Worm (Caenorhabditis elegans): ENCODE results near the gene K10G6.5.

DNA sequence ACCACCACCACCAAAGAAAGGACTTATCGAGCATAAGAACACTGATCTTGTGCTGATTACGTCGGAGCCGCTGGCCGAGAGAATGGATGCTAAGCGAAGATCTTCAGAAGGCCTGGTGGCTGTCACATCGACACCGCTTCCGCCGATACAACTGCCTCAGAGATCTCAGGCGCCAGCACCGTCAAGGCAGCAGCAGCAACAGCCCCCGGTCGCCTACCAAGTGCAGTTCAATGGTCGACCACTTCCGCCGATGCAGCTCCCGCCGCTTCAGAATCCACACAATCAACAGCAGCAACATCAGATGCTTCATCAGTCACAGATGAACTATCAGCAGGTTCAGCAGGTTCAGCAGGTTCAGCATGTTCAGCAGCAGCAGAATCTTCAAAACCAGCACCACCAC lies 20.0 kb upstream of the K10G6.5 start:
- TF ChIP-seq ama-1 (optimal IDR thresholded peaks at IDR 0.05) (no peak), nhr-77 (tag; optimal IDR thresholded peaks at IDR 0.05) (no peak), dpl-1 (GFP tag; optimal IDR thresholded peaks at IDR 0.05) (no peak), mep-1 (tag; optimal IDR thresholded peaks at IDR 0.05) (no peak), nhr-102 (tag; optimal IDR thresholded peaks at IDR 0.05) (no peak), lir-3 (tag; optimal IDR thresholded peaks at IDR 0.05) (no peak), spr-1 (tag; optimal IDR thresholded peaks at IDR 0.05) (no peak), ceh-28 (tag; optimal IDR thresholded peaks at IDR 0.05) (no peak), unc-62 (GFP tag; optimal IDR thresholded peaks at IDR 0.05 in 1 of 2) (no peak), unc-62 (tag; optimal IDR thresholded peaks at IDR 0.05) (no peak), lin-13 (GFP tag; optimal IDR thresholded peaks at IDR 0.05) (no peak), F10B5.3 (tag; optimal IDR thresholded peaks at IDR 0.05) (no peak), ctbp-1 (GFP tag; IDR thresholded peaks at IDR 0.05) (no peak), nhr-25 (tag; optimal IDR thresholded peaks at IDR 0.05; ENCODE audit: borderline replicate concordance, insufficient read depth) (no peak), F37D6.2 (tag; optimal IDR thresholded peaks at IDR 0.05) (no peak)

All from whole organism, L4 larva.